Fruit fly (Drosophila melanogaster): ENCODE data around the gene CG1523.

DNA sequence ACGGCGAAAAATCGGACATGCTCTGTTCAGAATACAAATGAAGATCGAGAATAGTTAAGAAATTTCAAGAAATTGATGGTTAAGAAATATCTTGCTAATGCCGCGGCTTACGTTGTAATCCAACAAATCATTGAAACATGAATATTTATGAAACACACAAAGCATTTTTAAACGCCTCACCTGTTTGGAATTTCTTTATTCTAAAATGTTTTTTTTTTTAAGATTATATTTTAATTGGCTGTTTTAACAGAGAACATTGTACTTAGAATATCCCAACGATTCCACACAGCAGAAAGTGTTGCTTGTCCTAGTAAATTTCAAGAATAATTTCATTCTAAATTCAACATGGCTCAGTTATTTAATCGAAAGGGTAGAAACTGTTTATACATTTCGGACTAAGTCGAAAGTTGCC lies 32.5 kb upstream of the CG1523 start:
- no peak for TF ChIP-seq CG4496 (GFP tag; IDR thresholded peaks at IDR 0.05)
- TF ChIP-seq fd96Ca (GFP tag; IDR thresholded peaks at IDR 0.05): no peak
- TF ChIP-seq CG8159 (tag; optimal IDR thresholded peaks at IDR 0.05): peak; percentile 67
- no peak for TF ChIP-seq gl (tag; optimal IDR thresholded peaks at IDR 0.05)
